Worm (Caenorhabditis elegans) whole organism, L2 larva: ENCODE data around the gene srh-34.

Source experiments
- C34F6.9 ChIP-seq: fragments of 150-350 bp; optimal IDR thresholded peaks from 2 replicates; lab custom pipeline; 2014; ENCODE audit warnings: missing biosample characterization, missing genetic modification characterization
- F13H6.1 ChIP-seq: sonication (generic microtip); optimal IDR thresholded peaks from 2 replicates; lab custom pipeline; 2016; ENCODE audit warnings: missing genetic modification characterization, missing compliant biosample characterization
- Y55F3AM.14 ChIP-seq: fragments of 200-800 bp; sonication (Bioruptor generic); optimal IDR thresholded peaks from 2 replicates; lab custom pipeline; 2018; ENCODE audit warnings: mild to moderate bottlenecking, missing genetic modification characterization, missing compliant biosample characterization
- ama-1 ChIP-seq: fragments of 150-350 bp; optimal IDR thresholded peaks from 2 replicates; lab custom pipeline; 2018; ENCODE audit warnings: inconsistent platforms
- blmp-1 ChIP-seq: sonication (generic microtip); optimal IDR thresholded peaks from 2 replicates; lab custom pipeline; 2017; ENCODE audit warnings: missing genetic modification characterization, mild to moderate bottlenecking, missing compliant biosample characterization, antibody characterized with exemption, moderate library complexity; ENCODE audit not compliant: insufficient read depth
- ceh-16 ChIP-seq: fragments of 150-350 bp; optimal IDR thresholded peaks from 2 replicates; lab custom pipeline; 2014; ENCODE audit warnings: missing biosample characterization, missing genetic modification characterization
- ceh-82 ChIP-seq: fragments of 150-350 bp; optimal IDR thresholded peaks from 2 replicates; lab custom pipeline; 2014; ENCODE audit warnings: missing biosample characterization, missing genetic modification characterization
- crh-2 ChIP-seq: sonication (generic microtip); optimal IDR thresholded peaks from 2 replicates; lab custom pipeline; 2017; ENCODE audit warnings: missing biosample characterization, missing genetic modification characterization
- dmd-4 ChIP-seq: sonication (generic microtip); optimal IDR thresholded peaks from 2 replicates; lab custom pipeline; 2017; ENCODE audit warnings: missing biosample characterization, missing genetic modification characterization
- fos-1 ChIP-seq: fragments of 150-350 bp; optimal IDR thresholded peaks from 2 replicates; lab custom pipeline; 2014; ENCODE audit warnings: missing biosample characterization, missing genetic modification characterization
- gmeb-1 ChIP-seq: fragments of 150-350 bp; optimal IDR thresholded peaks from 2 replicates; lab custom pipeline; 2014; ENCODE audit warnings: missing biosample characterization, missing genetic modification characterization
- lin-11 ChIP-seq: fragments of 150-350 bp; sonication (generic microtip); optimal IDR thresholded peaks from 2 replicates; lab custom pipeline; 2014; ENCODE audit warnings: missing biosample characterization, missing genetic modification characterization, inconsistent platforms, mixed read lengths
- lsy-2 ChIP-seq, 2 experiments: fragments of 150-350 bp in 1 of 2; sonication (generic microtip) in 1 of 2; optimal IDR thresholded peaks; 2 replicates each; lab custom pipeline; 2014 to 2017; ENCODE audit warnings: missing biosample characterization in 2 of 2, missing genetic modification characterization in 2 of 2
- mab-5 ChIP-seq: fragments of 150-350 bp; optimal IDR thresholded peaks from 2 replicates; lab custom pipeline; 2014; ENCODE audit warnings: missing biosample characterization, missing genetic modification characterization
- mbf-1 ChIP-seq: sonication (generic microtip); optimal IDR thresholded peaks from 2 replicates; lab custom pipeline; 2017; ENCODE audit warnings: missing biosample characterization, missing genetic modification characterization
- mdl-1 ChIP-seq, 2 experiments: fragments of 150-350 bp in 1 of 2; sonication (generic microtip) in 1 of 2; optimal IDR thresholded peaks; 2 replicates each; lab custom pipeline; 2017; ENCODE audit warnings: missing biosample characterization in 2 of 2, missing genetic modification characterization in 2 of 2
- nhr-10 ChIP-seq: sonication (generic microtip); optimal IDR thresholded peaks from 2 replicates; lab custom pipeline; 2017; ENCODE audit warnings: missing biosample characterization, missing genetic modification characterization
- nhr-11 ChIP-seq: fragments of 150-350 bp; optimal IDR thresholded peaks from 2 replicates; lab custom pipeline; 2014; ENCODE audit warnings: missing biosample characterization, missing genetic modification characterization
- nhr-21 ChIP-seq: fragments of 150-350 bp; optimal IDR thresholded peaks from 2 replicates; lab custom pipeline; 2014; ENCODE audit warnings: missing biosample characterization, missing genetic modification characterization
- nhr-23 ChIP-seq: fragments of 150-350 bp; optimal IDR thresholded peaks from 2 replicates; lab custom pipeline; 2014; ENCODE audit warnings: missing biosample characterization, missing genetic modification reagents, missing genetic modification characterization
- nhr-237 ChIP-seq: fragments of 150-350 bp; optimal IDR thresholded peaks from 2 replicates; lab custom pipeline; 2014; ENCODE audit warnings: missing biosample characterization, missing genetic modification characterization
- nhr-25 ChIP-seq: fragments of 150-350 bp; sonication (generic microtip); optimal IDR thresholded peaks from 3 replicates; lab custom pipeline; 2014; ENCODE audit warnings: missing biosample characterization, missing genetic modification characterization
- nhr-6 ChIP-seq: fragments of 150-350 bp; optimal IDR thresholded peaks from 2 replicates; lab custom pipeline; 2014; ENCODE audit warnings: missing biosample characterization, missing genetic modification characterization
- sem-4 ChIP-seq: fragments of 150-350 bp; optimal IDR thresholded peaks from 2 replicates; lab custom pipeline; 2014; ENCODE audit warnings: missing biosample characterization, missing genetic modification reagents, missing genetic modification characterization
- sma-9 ChIP-seq, 2 experiments: fragments of 150-350 bp in 1 of 2; sonication (generic microtip) in 1 of 2; optimal IDR thresholded peaks; 2 replicates each; lab custom pipeline; 2014 to 2016; ENCODE audit warnings: missing genetic modification characterization in 2 of 2, mild to moderate bottlenecking in 1 of 2, missing biosample characterization in 1 of 2, missing compliant biosample characterization in 1 of 2, missing genetic modification reagents in 1 of 2, moderate library complexity in 1 of 2
- snpc-4 ChIP-seq: fragments of 150-350 bp; optimal IDR thresholded peaks from 2 replicates; lab custom pipeline; 2014; ENCODE audit warnings: missing biosample characterization, missing genetic modification characterization
- unc-39 ChIP-seq: fragments of 150-350 bp; optimal IDR thresholded peaks from 2 replicates; lab custom pipeline; 2014; ENCODE audit warnings: missing biosample characterization, missing genetic modification characterization
- unc-55 ChIP-seq: fragments of 150-350 bp; sonication (generic microtip); optimal IDR thresholded peaks from 3 replicates; lab custom pipeline; 2014; ENCODE audit warnings: missing biosample characterization, missing genetic modification reagents, missing genetic modification characterization
- zag-1 ChIP-seq: fragments of 150-350 bp; optimal IDR thresholded peaks from 2 replicates; lab custom pipeline; 2014; ENCODE audit warnings: missing biosample characterization, missing genetic modification characterization
- ztf-1 ChIP-seq: fragments of 200-800 bp; sonication (Bioruptor generic); conservative IDR thresholded peaks from 2 replicates; pipeline ENCODE4 v1.3.6; 2022; ENCODE audit warnings: missing genetic modification characterization, missing compliant biosample characterization
- ztf-4 ChIP-seq: fragments of 150-350 bp; optimal IDR thresholded peaks from 2 replicates; lab custom pipeline; 2014; ENCODE audit warnings: missing biosample characterization, missing genetic modification characterization

srh-34 gene

DNA sequence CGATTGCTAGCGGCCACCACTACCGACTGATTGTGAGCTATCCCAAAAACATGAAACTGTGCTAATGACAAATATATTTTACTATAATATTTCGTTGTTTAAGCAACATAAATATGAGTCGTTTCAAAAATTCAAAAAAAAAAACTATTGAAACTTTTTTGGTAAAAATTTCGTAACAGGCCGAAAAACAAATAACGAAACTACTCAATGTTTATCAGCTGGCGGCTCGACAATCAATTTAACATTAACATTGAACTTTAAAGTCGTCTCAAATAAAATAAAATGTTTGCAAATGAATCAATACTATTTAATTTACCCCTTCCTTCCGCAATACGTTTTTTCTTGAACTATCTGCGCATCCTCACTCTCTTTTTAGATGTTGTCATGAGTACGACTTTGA, 11.4 kb upstream of the srh-34 start:
- TF ChIP-seq nhr-11 = no peak
- TF ChIP-seq ceh-16 (tag; lab: Kevin White, UChicago) = no peak
- no peak for TF ChIP-seq ceh-82
- TF ChIP-seq nhr-237 = no peak
- TF ChIP-seq nhr-6 (tag; lab: Kevin White, UChicago) = no peak
- no peak for TF ChIP-seq fos-1 (tag; lab: Kevin White, UChicago)
- TF ChIP-seq Y55F3AM.14 (GFP tag; lab: Kevin White, UChicago) = no peak
- no peak for TF ChIP-seq zag-1 (tag; lab: Kevin White, UChicago)
- no peak for TF ChIP-seq lin-11
- TF ChIP-seq sma-9 (GFP tag; optimal IDR thresholded peaks at IDR 0.05; lab: Kevin White, UChicago) = no peak
- TF ChIP-seq sma-9 (tag; optimal IDR thresholded peaks at IDR 0.05; lab: Kevin White, UChicago) = no peak
- TF ChIP-seq crh-2 (tag; lab: Kevin White, UChicago) = no peak
- TF ChIP-seq nhr-25 (tag; lab: Kevin White, UChicago) = no peak
- no peak for TF ChIP-seq sem-4 (tag; lab: Kevin White, UChicago)
- TF ChIP-seq nhr-10 (tag; lab: Kevin White, UChicago) = no peak
- no peak for TF ChIP-seq ama-1
- no peak for TF ChIP-seq ztf-1 (GFP tag; lab: Robert Waterston, UW)
- no peak for TF ChIP-seq mab-5 (tag; lab: Kevin White, UChicago)
- TF ChIP-seq, all 48 proteins: peak for 0

DNA sequence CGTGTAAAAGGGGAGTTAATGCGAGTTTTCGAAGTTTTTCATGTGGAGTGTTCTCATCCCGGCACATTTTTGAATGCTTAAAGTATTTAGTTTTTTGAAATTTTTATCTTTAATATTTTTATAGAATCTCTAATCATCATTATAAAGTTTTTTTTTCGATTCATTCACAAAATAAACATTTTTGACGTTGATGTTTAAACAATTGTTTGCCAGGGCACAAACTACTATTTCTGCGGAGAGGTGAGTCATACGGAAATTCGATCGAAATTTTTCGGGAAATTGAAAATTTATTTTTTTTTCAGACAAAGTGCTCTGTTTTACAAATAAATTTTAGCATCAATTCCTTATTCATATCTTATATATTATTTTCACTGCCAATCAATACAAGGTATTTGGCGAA, 7.1 kb upstream of the srh-34 start, which contains the start of gene nhr-98:
Gene nhr-98, plus strand, starts transcription at position 301 of the 400 bp plus-strand sequence.
- TF ChIP-seq nhr-21 (no peak), gmeb-1 (no peak), lin-11 (no peak), ceh-16 (tag; lab: Kevin White, UChicago) (no peak)

DNA sequence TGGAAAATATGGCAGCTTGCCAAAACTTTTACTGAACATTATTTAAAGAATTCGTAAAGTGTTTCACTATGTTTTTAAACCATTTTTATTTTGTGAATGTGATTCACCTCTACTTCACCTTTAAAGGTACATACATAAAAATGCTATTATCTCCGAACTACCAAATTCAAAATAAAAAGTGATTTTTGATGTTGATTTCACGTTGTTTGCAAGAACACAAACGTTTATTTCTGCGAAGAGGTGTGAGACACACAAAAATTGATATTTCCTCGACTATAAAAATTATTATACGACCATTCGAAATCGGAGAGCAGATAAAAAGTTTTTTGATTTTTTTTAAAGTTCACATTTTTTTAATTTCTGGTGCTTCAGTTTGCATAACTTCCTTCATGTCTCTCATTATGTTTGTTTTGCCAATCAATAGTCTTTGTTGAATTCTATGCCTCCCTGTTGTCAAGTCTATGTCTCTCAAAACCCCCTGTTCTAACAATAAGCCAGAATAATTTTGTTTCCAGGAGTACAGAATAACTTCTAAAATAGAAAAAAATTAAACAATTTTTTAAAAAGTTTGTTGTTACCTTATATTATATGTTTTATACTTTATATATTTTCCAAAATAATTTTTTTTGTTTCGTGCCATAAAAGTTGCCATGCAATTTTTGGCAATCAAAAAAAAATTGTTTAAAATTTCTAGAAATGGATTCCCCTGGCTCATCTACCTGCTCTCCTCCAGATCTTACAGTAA, 4.5 kb upstream of the srh-34 start, which contains the start of gene nhr-123:
Gene nhr-123, plus strand, starts transcription at position 695 of the 745 bp plus-strand sequence.
- no peak for TF ChIP-seq unc-39 (tag; lab: Kevin White, UChicago)
- TF ChIP-seq snpc-4 (tag; lab: Kevin White, UChicago) = no peak
- peak; percentile 41 for TF ChIP-seq fos-1 (tag; lab: Kevin White, UChicago)

DNA sequence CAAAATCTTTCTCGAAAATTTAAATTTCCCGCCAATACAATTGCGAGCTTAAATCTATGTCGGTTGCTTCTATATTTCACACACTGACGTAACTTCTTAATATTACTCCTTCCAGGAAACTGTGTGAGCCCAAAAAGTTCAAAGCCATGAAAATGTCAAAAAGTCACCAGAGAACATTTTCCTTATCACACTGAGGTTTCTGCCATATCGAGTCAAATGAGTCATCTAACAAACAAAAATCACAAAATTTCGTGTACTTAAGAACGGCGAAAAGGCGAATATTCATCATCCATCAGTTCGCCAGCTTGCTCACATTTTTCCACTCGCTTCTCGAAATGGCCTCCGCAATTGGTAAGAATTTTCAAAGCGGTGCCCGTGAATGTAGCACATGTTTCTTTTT, 3.2 kb upstream of the srh-34 start, which contains the start of gene M02H5.8:
Gene M02H5.8, plus strand, starts transcription at position 297 of the 400 bp plus-strand sequence.
- TF ChIP-seq fos-1 (tag; lab: Kevin White, UChicago) (peak; percentile 95), Y55F3AM.14 (GFP tag; lab: Kevin White, UChicago) (no peak), mab-5 (tag; lab: Kevin White, UChicago) (no peak)
- TF ChIP-seq, all 48 proteins: peak for 1

DNA sequence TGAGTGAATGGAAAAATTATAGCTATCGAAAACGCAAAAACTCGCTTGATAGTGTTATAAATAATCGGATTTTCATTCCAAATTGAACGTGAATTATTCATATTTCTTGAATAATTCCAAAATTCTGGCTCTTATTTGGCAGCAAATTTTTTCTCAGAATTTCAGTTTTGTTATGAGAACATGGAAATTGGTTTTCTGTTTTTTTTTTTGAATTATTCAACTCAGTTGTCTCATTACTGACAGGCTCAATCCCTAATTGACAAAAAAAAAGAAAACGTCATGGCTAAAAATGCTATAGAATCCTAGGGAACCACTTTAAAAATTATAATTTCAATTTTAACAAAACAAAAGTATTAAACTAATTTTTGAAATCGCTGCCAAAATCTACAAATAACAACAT, 2.7 kb upstream of the srh-34 start, which contains the start of gene srh-35:
Gene srh-35, minus strand, starts transcription at position 101 of the 400 bp plus-strand sequence.
- TF ChIP-seq lsy-2 (tag; optimal IDR thresholded peaks at IDR 0.05; lab: Kevin White, UChicago) = no peak
- no peak for TF ChIP-seq nhr-23 (tag; lab: Kevin White, UChicago)
- no peak for TF ChIP-seq blmp-1 (tag; lab: Kevin White, UChicago)
- no peak for TF ChIP-seq unc-55 (GFP tag; lab: Kevin White, UChicago)
- no peak for TF ChIP-seq mab-5 (tag; lab: Kevin White, UChicago)
- TF ChIP-seq F13H6.1 (tag; lab: Kevin White, UChicago) = no peak
- TF ChIP-seq mdl-1 (tag; optimal IDR thresholded peaks at IDR 0.05; lab: Kevin White, UChicago) = no peak
- no peak for TF ChIP-seq ztf-1 (GFP tag; lab: Robert Waterston, UW)
- no peak for TF ChIP-seq C34F6.9 (tag; lab: Kevin White, UChicago)
- no peak for TF ChIP-seq ztf-4 (tag; lab: Kevin White, UChicago)
- TF ChIP-seq nhr-11 = no peak
- TF ChIP-seq dmd-4 = no peak
- no peak for TF ChIP-seq mbf-1 (tag; lab: Kevin White, UChicago)
- TF ChIP-seq zag-1 (tag; lab: Kevin White, UChicago) = no peak
